Worm (Caenorhabditis elegans) whole organism, midembryonic: ENCODE measurements around the gene EEED8.14.

Experiments
- T22C8.4 ChIP-seq: fragments of 200-800 bp; sonication (Bioruptor generic); IDR thresholded peaks from 2 replicates; pipeline ENCODE4 v1.3.6; 2022; ENCODE audit warnings: missing genetic modification characterization, missing compliant biosample characterization
- cog-1 ChIP-seq: sonication (generic microtip); optimal IDR thresholded peaks from 2 replicates; lab custom pipeline; 2016; ENCODE audit warnings: missing genetic modification characterization, missing compliant biosample characterization
- flt-1 ChIP-seq: fragments of 200-800 bp; sonication (Bioruptor generic); IDR thresholded peaks from 2 replicates; pipeline ENCODE4 v1.3.6; 2022; ENCODE audit warnings: missing genetic modification characterization, missing compliant biosample characterization
- klf-2 ChIP-seq: fragments of 200-800 bp; sonication (Bioruptor generic); conservative IDR thresholded peaks from 2 replicates; pipeline ENCODE4 v1.3.6; 2022; ENCODE audit warnings: missing genetic modification reagents, missing genetic modification characterization, missing compliant biosample characterization
- med-1 ChIP-seq: sonication (generic microtip); optimal IDR thresholded peaks from 2 replicates; lab custom pipeline; 2017; ENCODE audit warnings: missing genetic modification characterization, mild to moderate bottlenecking, missing compliant biosample characterization, antibody characterized with exemption, missing genetic modification reagents; ENCODE audit not compliant: insufficient read depth
- tab-1 ChIP-seq: fragments of 200-800 bp; sonication (Bioruptor generic); IDR thresholded peaks from 2 replicates; pipeline ENCODE4 v1.3.6; 2022; ENCODE audit warnings: missing genetic modification characterization, missing compliant biosample characterization
- ztf-23 ChIP-seq: fragments of 200-800 bp; sonication (Bioruptor generic); IDR thresholded peaks from 2 replicates; pipeline ENCODE4 v1.3.6; 2022; ENCODE audit warnings: missing genetic modification reagents, missing genetic modification characterization, missing compliant biosample characterization

- peak; percentile 16 for TF ChIP-seq cog-1 (tag; lab: Kevin White, UChicago)
- no peak for TF ChIP-seq flt-1
- TF ChIP-seq tab-1 (GFP tag; lab: Robert Waterston, UW), result no peak
- TF ChIP-seq T22C8.4 (GFP tag; lab: Robert Waterston, UW), result peak; percentile 72
- no peak for TF ChIP-seq med-1 (GFP tag; lab: Kevin White, UChicago)
- TF ChIP-seq ztf-23 (GFP tag; lab: Robert Waterston, UW), result no peak
- TF ChIP-seq klf-2 (GFP tag; lab: Robert Waterston, UW), result no peak
Observed at ce11 chrII:5460911-5461310, 47.1 kb upstream of the EEED8.14 start.
